Worm (Caenorhabditis elegans) whole organism, young adult: ENCODE results near the gene orai-1.
A peak's percentile ranks its signal among the peaks of the same experiment; 100 is the strongest.

Experiments
- B0336.3 ChIP-seq: fragments of 200-800 bp; sonication (Bioruptor generic); IDR thresholded peaks from 2 replicates; pipeline ENCODE4 v1.3.6; 2022; ENCODE audit warnings: missing genetic modification characterization, missing compliant biosample characterization
- C06A6.2 ChIP-seq: fragments of 200-800 bp; sonication (Bioruptor generic); conservative IDR thresholded peaks from 2 replicates; pipeline ENCODE4 v1.3.6; 2022; ENCODE audit warnings: missing genetic modification characterization, missing compliant biosample characterization
- C17E4.6 ChIP-seq: fragments of 200-800 bp; sonication (Bioruptor generic); IDR thresholded peaks from 2 replicates; pipeline ENCODE4 v1.3.6; 2022; ENCODE audit warnings: missing genetic modification reagents, missing genetic modification characterization, missing compliant biosample characterization
- F57C9.4 ChIP-seq: sonication (generic microtip); optimal IDR thresholded peaks from 2 replicates; lab custom pipeline; 2017; ENCODE audit warnings: mild to moderate bottlenecking, missing genetic modification characterization, missing compliant biosample characterization
- T07F8.4 ChIP-seq: sonication (generic microtip); optimal IDR thresholded peaks from 2 replicates; lab custom pipeline; 2016; ENCODE audit warnings: mild to moderate bottlenecking, missing genetic modification characterization, moderate library complexity, missing compliant biosample characterization
- Y53G8AR.9 ChIP-seq: fragments of 200-800 bp; sonication (Bioruptor generic); conservative IDR thresholded peaks from 2 replicates; pipeline ENCODE4 v1.3.6; 2022; ENCODE audit warnings: missing genetic modification reagents, missing genetic modification characterization, missing compliant biosample characterization
- Y67H2A.10 ChIP-seq: fragments of 200-800 bp; sonication (Bioruptor generic); conservative IDR thresholded peaks from 2 replicates; pipeline ENCODE4 v1.3.6; 2022; ENCODE audit warnings: missing genetic modification reagents, missing genetic modification characterization, missing compliant biosample characterization
- Y79H2A.3 ChIP-seq: fragments of 200-800 bp; sonication (Bioruptor generic); conservative IDR thresholded peaks from 2 replicates; pipeline ENCODE4 v1.3.6; 2022; ENCODE audit warnings: missing genetic modification reagents, missing genetic modification characterization, missing compliant biosample characterization
- ama-1 ChIP-seq, 3 experiments: fragments of 150-350 bp in 1 of 3; sonication (generic microtip) in 2 of 3; optimal IDR thresholded peaks; 2 replicates each; lab custom pipeline; 2014 to 2018; ENCODE audit warnings: missing biosample characterization in 2 of 3, missing genetic modification characterization in 2 of 3, missing genetic modification reagents in 2 of 3
- aptf-3 ChIP-seq: fragments of 200-800 bp; sonication (Bioruptor generic); IDR thresholded peaks from 2 replicates; pipeline ENCODE4 v1.3.6; 2022; ENCODE audit warnings: missing genetic modification characterization, missing compliant biosample characterization
- atf-7 ChIP-seq: sonication (generic microtip); optimal IDR thresholded peaks from 2 replicates; lab custom pipeline; 2017; ENCODE audit warnings: mild to moderate bottlenecking, missing genetic modification characterization, missing compliant biosample characterization
- attf-5 ChIP-seq: fragments of 200-800 bp; sonication (Bioruptor generic); optimal IDR thresholded peaks from 2 replicates; lab custom pipeline; 2018; ENCODE audit warnings: mild to moderate bottlenecking, missing genetic modification characterization, missing compliant biosample characterization
- bed-1 ChIP-seq: fragments of 200-800 bp; sonication (Bioruptor generic); IDR thresholded peaks from 2 replicates; pipeline ENCODE4 v1.3.6; 2022; ENCODE audit warnings: missing genetic modification reagents, missing genetic modification characterization, missing compliant biosample characterization
- cebp-1 ChIP-seq, 2 experiments: fragments of 200-800 bp in 1 of 2; sonication (Bioruptor generic) in 1 of 2; sonication (generic microtip) in 1 of 2; IDR thresholded peaks in 1 of 2; optimal IDR thresholded peaks in 1 of 2; 2 replicates each; pipeline versions ENCODE4 v1.3.6 to Lab custom; 2017 to 2022; ENCODE audit warnings: missing compliant biosample characterization in 2 of 2, missing genetic modification characterization in 2 of 2, mild to moderate bottlenecking in 1 of 2, missing genetic modification reagents in 1 of 2, moderate library complexity in 1 of 2
- cebp-2 ChIP-seq: fragments of 200-800 bp; sonication (Bioruptor generic); IDR thresholded peaks from 2 replicates; pipeline ENCODE4 v1.3.6; 2022; ENCODE audit warnings: missing genetic modification characterization, missing compliant biosample characterization
- ceh-58 ChIP-seq: fragments of 200-800 bp; sonication (Bioruptor generic); IDR thresholded peaks from 2 replicates; pipeline ENCODE4 v1.3.6; 2022; ENCODE audit warnings: missing genetic modification characterization, missing compliant biosample characterization
- ceh-79 ChIP-seq: sonication (generic microtip); optimal IDR thresholded peaks from 2 replicates; lab custom pipeline; 2017; ENCODE audit warnings: mild to moderate bottlenecking, missing genetic modification characterization, missing compliant biosample characterization
- chd-7 ChIP-seq: sonication (generic microtip); optimal IDR thresholded peaks from 2 replicates; lab custom pipeline; 2016; ENCODE audit warnings: mild to moderate bottlenecking, missing genetic modification characterization, moderate library complexity, missing compliant biosample characterization
- dox-1 ChIP-seq: fragments of 200-800 bp; sonication (Bioruptor generic); IDR thresholded peaks from 2 replicates; pipeline ENCODE4 v1.3.6; 2022; ENCODE audit warnings: missing genetic modification reagents, missing genetic modification characterization, missing compliant biosample characterization
- dpl-1 ChIP-seq: fragments of 150-350 bp; optimal IDR thresholded peaks from 2 replicates; lab custom pipeline; 2014; ENCODE audit warnings: missing biosample characterization, missing genetic modification reagents, missing genetic modification characterization
- efl-1 ChIP-seq: fragments of 150-350 bp; optimal IDR thresholded peaks from 2 replicates; lab custom pipeline; 2014; ENCODE audit warnings: missing biosample characterization, missing genetic modification reagents, missing genetic modification characterization
- egrh-3 ChIP-seq: fragments of 200-800 bp; sonication (Bioruptor generic); IDR thresholded peaks from 2 replicates; pipeline ENCODE4 v1.3.6; 2022; ENCODE audit warnings: missing genetic modification reagents, missing genetic modification characterization, missing compliant biosample characterization
- ekl-4 ChIP-seq: fragments of 200-800 bp; sonication (Bioruptor generic); IDR thresholded peaks from 2 replicates; pipeline ENCODE4 v1.3.6; 2022; ENCODE audit warnings: missing genetic modification reagents, missing genetic modification characterization, missing compliant biosample characterization
- ets-4 ChIP-seq: fragments of 200-800 bp; sonication (Bioruptor generic); optimal IDR thresholded peaks from 2 replicates; lab custom pipeline; 2018; ENCODE audit warnings: mild to moderate bottlenecking, missing genetic modification characterization, missing compliant biosample characterization
- fkh-3 ChIP-seq: sonication (generic microtip); optimal IDR thresholded peaks from 2 replicates; lab custom pipeline; 2016; ENCODE audit warnings: mild to moderate bottlenecking, missing genetic modification characterization, missing compliant biosample characterization
- him-1 ChIP-seq: sonication (generic microtip); optimal IDR thresholded peaks from 2 replicates; lab custom pipeline; 2016; ENCODE audit warnings: missing genotype, missing genetic modification reagents, missing genetic modification characterization, missing compliant biosample characterization
- hlh-12 ChIP-seq: sonication (generic microtip); optimal IDR thresholded peaks from 2 replicates; lab custom pipeline; 2016; ENCODE audit warnings: missing genetic modification characterization, missing compliant biosample characterization
- hmg-1.2 ChIP-seq: fragments of 200-800 bp; sonication (Bioruptor generic); IDR thresholded peaks from 2 replicates; pipeline ENCODE4 v1.3.6; 2022; ENCODE audit warnings: missing genetic modification reagents, missing genetic modification characterization, missing compliant biosample characterization
- hmg-20 ChIP-seq: fragments of 200-800 bp; sonication (Bioruptor generic); IDR thresholded peaks from 2 replicates; pipeline ENCODE4 v1.3.6; 2022; ENCODE audit warnings: missing genetic modification reagents, missing genetic modification characterization, missing compliant biosample characterization
- hrde-1 ChIP-seq: sonication (generic microtip); optimal IDR thresholded peaks from 2 replicates; lab custom pipeline; 2016; ENCODE audit warnings: missing genetic modification characterization, mild to moderate bottlenecking, missing compliant biosample characterization, moderate library complexity, missing genotype, missing genetic modification reagents, borderline replicate concordance
- let-526 ChIP-seq: fragments of 200-800 bp; sonication (Bioruptor generic); IDR thresholded peaks from 2 replicates; pipeline ENCODE4 v1.3.6; 2022; ENCODE audit warnings: missing genetic modification reagents, missing genetic modification characterization, missing compliant biosample characterization
- let-607 ChIP-seq, 2 experiments: fragments of 200-800 bp in 1 of 2; sonication (Bioruptor generic) in 1 of 2; sonication (generic microtip) in 1 of 2; optimal IDR thresholded peaks; 2 replicates each; lab custom pipeline; 2016 to 2018; ENCODE audit warnings: mild to moderate bottlenecking in 2 of 2, missing compliant biosample characterization in 2 of 2, missing genetic modification characterization in 2 of 2, moderate library complexity in 2 of 2, missing genotype in 1 of 2
- madf-6 ChIP-seq: fragments of 200-800 bp; sonication (Bioruptor generic); IDR thresholded peaks from 2 replicates; pipeline ENCODE4 v1.3.6; 2022; ENCODE audit warnings: missing genetic modification reagents, missing genetic modification characterization, missing compliant biosample characterization
- mxl-1 ChIP-seq: sonication (generic microtip); optimal IDR thresholded peaks from 2 replicates; lab custom pipeline; 2016; ENCODE audit warnings: missing genetic modification characterization, missing compliant biosample characterization
- nfya-1 ChIP-seq: sonication (generic microtip); optimal IDR thresholded peaks from 2 replicates; lab custom pipeline; 2017; ENCODE audit warnings: antibody characterized with exemption, missing compliant biosample characterization, missing genetic modification characterization, borderline replicate concordance; ENCODE audit not compliant: insufficient read depth
- nfyb-1 ChIP-seq: fragments of 200-800 bp; sonication (Bioruptor generic); IDR thresholded peaks from 2 replicates; pipeline ENCODE4 v1.3.6; 2022; ENCODE audit warnings: missing genetic modification reagents, missing genetic modification characterization, missing compliant biosample characterization
- nhr-80 ChIP-seq: sonication (generic microtip); optimal IDR thresholded peaks from 2 replicates; lab custom pipeline; 2016; ENCODE audit warnings: missing genetic modification characterization, missing compliant biosample characterization
- nhr-90 ChIP-seq: sonication (generic microtip); optimal IDR thresholded peaks from 2 replicates; lab custom pipeline; 2016; ENCODE audit warnings: missing genotype, mild to moderate bottlenecking, missing genetic modification characterization, missing compliant biosample characterization
- pha-4 ChIP-seq: fragments of 150-350 bp; sonication (generic microtip); optimal IDR thresholded peaks from 2 replicates; lab custom pipeline; 2014; ENCODE audit warnings: missing biosample characterization, missing genetic modification reagents, missing genetic modification characterization
- rcor-1 ChIP-seq: fragments of 200-800 bp; sonication (Bioruptor generic); IDR thresholded peaks from 2 replicates; pipeline ENCODE4 v1.3.6; 2022; ENCODE audit warnings: missing genetic modification reagents, missing genetic modification characterization, missing compliant biosample characterization
- repo-1 ChIP-seq: sonication (generic microtip); optimal IDR thresholded peaks from 2 replicates; lab custom pipeline; 2017; ENCODE audit warnings: mild to moderate bottlenecking, missing genetic modification characterization, missing compliant biosample characterization
- sdz-38 ChIP-seq: sonication (generic microtip); optimal IDR thresholded peaks from 2 replicates; lab custom pipeline; 2016; ENCODE audit warnings: missing genotype, missing genetic modification characterization, missing compliant biosample characterization
- snpc-1.3 ChIP-seq: sonication (generic microtip); optimal IDR thresholded peaks from 2 replicates; lab custom pipeline; 2017; ENCODE audit warnings: missing genetic modification characterization, mild to moderate bottlenecking, missing compliant biosample characterization, antibody characterized with exemption, moderate library complexity, missing genotype, missing genetic modification reagents; ENCODE audit not compliant: insufficient read depth
- sptf-2 ChIP-seq: fragments of 200-800 bp; sonication (Bioruptor generic); optimal IDR thresholded peaks from 2 replicates; lab custom pipeline; 2018; ENCODE audit warnings: mild to moderate bottlenecking, missing genetic modification characterization, missing compliant biosample characterization
- tbp1 ChIP-seq: fragments of 200-800 bp; sonication (Bioruptor generic); optimal IDR thresholded peaks from 2 replicates; lab custom pipeline; 2018; ENCODE audit warnings: mild to moderate bottlenecking, missing genetic modification characterization, missing compliant biosample characterization
- zfh-2 ChIP-seq: fragments of 200-800 bp; sonication (Bioruptor generic); conservative IDR thresholded peaks from 2 replicates; pipeline ENCODE4 v1.3.6; 2022; ENCODE audit warnings: missing genetic modification reagents, missing genetic modification characterization, missing compliant biosample characterization
- ztf-22 ChIP-seq: fragments of 200-800 bp; sonication (Bioruptor generic); optimal IDR thresholded peaks from 2 replicates; lab custom pipeline; 2018; ENCODE audit warnings: mild to moderate bottlenecking, missing genetic modification characterization, moderate library complexity, missing compliant biosample characterization
- ztf-28 ChIP-seq: fragments of 200-800 bp; sonication (Bioruptor generic); IDR thresholded peaks from 2 replicates; pipeline ENCODE4 v1.3.6; 2022; ENCODE audit warnings: missing genetic modification reagents, missing genetic modification characterization, missing compliant biosample characterization

orai-1 gene

DNA sequence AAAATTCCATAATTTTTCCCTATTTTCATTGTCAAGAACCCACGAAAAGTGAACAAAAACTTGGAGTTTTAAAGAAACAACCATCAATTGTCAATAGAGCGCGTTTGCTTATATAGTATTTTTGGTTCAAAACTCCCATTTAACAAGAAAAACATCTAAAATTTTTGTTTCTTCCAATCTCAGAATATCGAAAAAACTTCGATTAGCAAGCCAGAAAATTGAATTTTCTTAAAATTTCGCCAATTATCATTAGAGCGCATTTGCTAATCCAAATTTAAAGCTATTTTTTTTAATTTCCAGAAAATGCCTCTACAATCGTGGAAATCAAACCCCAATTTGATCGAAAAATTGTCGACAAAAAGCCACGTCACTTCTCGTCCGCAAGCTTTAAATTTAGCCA, at the start of gene orai-1:
orai-1 (plus strand) TSS at position 301 of the 400 bp plus-strand sequence.
- TF ChIP-seq nfyb-1 (GFP tag; lab: Robert Waterston, UW): no peak
- TF ChIP-seq ekl-4 (GFP tag; lab: Robert Waterston, UW): no peak
- TF ChIP-seq him-1: no peak
- no peak for TF ChIP-seq ztf-22
- no peak for TF ChIP-seq C06A6.2
- TF ChIP-seq Y79H2A.3: no peak
- TF ChIP-seq B0336.3 (GFP tag; lab: Robert Waterston, UW): no peak
- TF ChIP-seq madf-6 (GFP tag; lab: Robert Waterston, UW): no peak
- TF ChIP-seq let-526: no peak
- TF ChIP-seq pha-4 (tag; lab: Kevin White, UChicago): no peak
- no peak for TF ChIP-seq Y67H2A.10 (GFP tag; lab: Robert Waterston, UW)

DNA sequence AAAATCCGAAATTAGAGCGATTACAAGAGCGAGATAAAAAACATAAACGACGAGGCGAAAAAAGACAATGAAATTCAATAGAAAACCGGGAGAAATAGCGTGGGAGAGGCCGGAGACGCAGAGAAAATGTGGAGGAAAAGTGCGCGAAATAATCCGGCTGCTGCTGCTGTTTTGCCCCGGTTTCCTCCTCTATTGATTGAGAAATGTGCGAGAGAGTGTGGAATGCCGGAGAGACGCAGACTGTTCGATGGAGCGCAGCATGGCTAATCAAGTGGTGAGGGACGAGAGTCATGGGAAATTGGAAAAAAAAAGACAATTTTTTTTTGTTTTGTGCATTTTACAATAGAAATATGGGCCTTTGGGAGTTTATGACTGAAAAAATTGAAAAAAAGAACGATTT, 48.4 kb upstream of the orai-1 start:
- TF ChIP-seq ama-1 (optimal IDR thresholded peaks at IDR 0.05; lab: Kevin White, UChicago) (no peak), ama-1 (GFP tag; optimal IDR thresholded peaks at IDR 0.05; lab: Kevin White, UChicago) (no peak), rcor-1 (0 out of 2 replicates have a peak, but pooled peaks have one; percentile 6), hlh-12 (tag; lab: Kevin White, UChicago) (no peak), sdz-38 (tag; lab: Kevin White, UChicago) (no peak), mxl-1 (tag; lab: Kevin White, UChicago) (no peak), zfh-2 (GFP tag; lab: Robert Waterston, UW) (peak; percentile 93), bed-1 (GFP tag; lab: Robert Waterston, UW) (no peak), hrde-1 (tag; lab: Kevin White, UChicago) (no peak), fkh-3 (tag; lab: Kevin White, UChicago) (no peak), snpc-1.3 (tag; lab: Kevin White, UChicago) (no peak), F57C9.4 (tag; lab: Kevin White, UChicago) (no peak), attf-5 (GFP tag; lab: Kevin White, UChicago) (peak; percentile 59), repo-1 (no peak), ets-4 (no peak), let-607 (tag; optimal IDR thresholded peaks at IDR 0.05; lab: Kevin White, UChicago) (no peak), cebp-2 (no peak), nhr-90 (tag; lab: Kevin White, UChicago) (no peak), ceh-79 (tag; lab: Kevin White, UChicago) (no peak), tbp1 (GFP tag; lab: Kevin White, UChicago) (no peak), ekl-4 (GFP tag; lab: Robert Waterston, UW) (no peak), T07F8.4 (no peak), sptf-2 (no peak), nfya-1 (tag; lab: Kevin White, UChicago) (no peak), cebp-1 (GFP tag; IDR thresholded peaks at IDR 0.05; lab: Robert Waterston, UW) (no peak), cebp-1 (tag; optimal IDR thresholded peaks at IDR 0.05; lab: Kevin White, UChicago) (peak; percentile 60), nhr-80 (no peak), aptf-3 (GFP tag; lab: Robert Waterston, UW) (no peak), chd-7 (tag; lab: Kevin White, UChicago) (peak; percentile 13), dpl-1 (GFP tag; lab: Kevin White, UChicago) (no peak), dox-1 (no peak), egrh-3 (0 out of 2 replicates have a peak, but pooled peaks have one; percentile 14), efl-1 (GFP tag; lab: Kevin White, UChicago) (peak; percentile 22), atf-7 (tag; lab: Kevin White, UChicago) (no peak), hmg-1.2 (peak; percentile 96), C17E4.6 (GFP tag; lab: Robert Waterston, UW) (no peak), hmg-20 (GFP tag; lab: Robert Waterston, UW) (no peak), ceh-58 (GFP tag; lab: Robert Waterston, UW) (no peak), ztf-28 (GFP tag; lab: Robert Waterston, UW) (no peak), Y53G8AR.9 (GFP tag; lab: Robert Waterston, UW) (0 out of 2 replicates have a peak, but pooled peaks have one; percentile 22)
